Worm (Caenorhabditis elegans): ENCODE measurements around the gene T26G10.1.

DNA sequence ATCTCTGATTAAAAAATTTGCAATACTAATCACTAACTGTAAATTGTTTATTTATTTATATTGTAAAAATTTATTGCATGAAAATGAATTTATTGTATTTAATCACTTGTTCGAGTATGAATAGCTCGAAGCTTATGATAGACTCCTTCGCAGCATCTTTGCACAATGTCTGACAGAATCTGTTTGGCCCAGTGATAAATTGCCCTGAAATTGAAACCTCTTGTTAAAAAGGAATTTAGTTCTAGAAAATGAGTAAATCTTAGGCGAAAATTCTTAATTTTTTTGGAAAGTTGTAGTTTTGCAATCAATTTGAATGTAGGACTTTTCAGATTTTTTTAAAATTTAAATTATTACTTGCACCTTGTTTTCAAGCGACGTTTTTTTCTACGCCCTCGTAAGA lies 28.6 kb upstream of the T26G10.1 start:
- TF ChIP-seq ama-1 (optimal IDR thresholded peaks at IDR 0.05) (no peak), ets-7 (tag; optimal IDR thresholded peaks at IDR 0.05) (no peak), flt-1 (GFP tag; IDR thresholded peaks at IDR 0.05) (no peak), sea-1 (GFP tag; conservative IDR thresholded peaks at IDR 0.05) (no peak)

Measured in whole organism, early embryonic.